Fruit fly (Drosophila melanogaster) whole organism, prepupa: ENCODE results near the gene FBXO11.
A peak's percentile ranks its signal among the peaks of the same experiment; 100 is the strongest.

Experiments
- CG15336 ChIP-seq: fragments of 200-800 bp; sonication (Bioruptor generic); IDR thresholded peaks from 2 replicates; pipeline ENCODE4 v1.3.6; 2022; ENCODE audit warnings: missing biosample characterization, missing genetic modification characterization
- CG16779 ChIP-seq: fragments of 200-800 bp; sonication (Bioruptor generic); optimal IDR thresholded peaks from 3 replicates; lab custom pipeline; 2017; ENCODE audit warnings: missing biosample characterization, mild to moderate bottlenecking, missing genetic modification characterization
- CG32006 ChIP-seq: fragments of 200-800 bp; sonication (Bioruptor generic); optimal IDR thresholded peaks from 3 replicates; lab custom pipeline; 2017; ENCODE audit warnings: missing biosample characterization, mild to moderate bottlenecking, missing genetic modification characterization
- CG34406 ChIP-seq: fragments of 200-800 bp; sonication (Bioruptor generic); optimal IDR thresholded peaks from 3 replicates; lab custom pipeline; 2016; ENCODE audit warnings: missing biosample characterization, missing genetic modification characterization
- Gug ChIP-seq: fragments of 200-800 bp; sonication (Bioruptor generic); IDR thresholded peaks from 2 replicates; pipeline ENCODE4 v1.3.6; 2022; ENCODE audit warnings: missing biosample characterization, missing genetic modification characterization
- net ChIP-seq: fragments of 200-800 bp; sonication (Bioruptor generic); optimal IDR thresholded peaks from 3 replicates; lab custom pipeline; 2016; ENCODE audit warnings: missing biosample characterization, missing genetic modification characterization
- pdm3 ChIP-seq: fragments of 200-800 bp; sonication (Bioruptor generic); optimal IDR thresholded peaks from 3 replicates; lab custom pipeline; 2016; ENCODE audit warnings: missing biosample characterization, missing genetic modification characterization

- TF ChIP-seq CG32006 (no peak), CG15336 (GFP tag; lab: Robert Waterston, UW) (0 out of 2 replicates have a peak, but pooled peaks have one; percentile 23), pdm3 (no peak), CG16779 (tag; lab: Kevin White, UChicago) (no peak), CG34406 (GFP tag; lab: Kevin White, UChicago) (peak; percentile 60), net (no peak), Gug (no peak)
Observed at dm6 chr3R:9800644-9801330, 8.4 kb downstream of the FBXO11 start, which contains the start of the genes CG9467 and CG8526.
